Fruit fly (Drosophila melanogaster) Kc167 (cell line): ENCODE results near the gene Jon99Cii.

ENCODE experiments used
- psq ChIP-seq: fragments of >200 bp; optimal IDR thresholded peaks from 2 replicates; lab custom pipeline; 2017; ENCODE audit warnings: missing external identifiers
- ttk ChIP-seq: sonication (Bioruptor generic); optimal IDR thresholded peaks from 2 replicates; lab custom pipeline; 2017; ENCODE audit warnings: missing external identifiers

- TF ChIP-seq psq (lab: Kevin White, UChicago) (no peak), ttk (lab: Kevin White, UChicago) (no peak)
These were observed 44.1 kb downstream of the Jon99Cii start for dm6 chr3R:29880306-29880705.
